Worm (Caenorhabditis elegans) whole organism, L2 larva: ENCODE results near the gene pfd-2.

Experiments
- C34F6.9 ChIP-seq: fragments of 150-350 bp; optimal IDR thresholded peaks from 2 replicates; lab custom pipeline; 2014; ENCODE audit warnings: missing biosample characterization, missing genetic modification characterization
- F13H6.1 ChIP-seq: sonication (generic microtip); optimal IDR thresholded peaks from 2 replicates; lab custom pipeline; 2016; ENCODE audit warnings: missing genetic modification characterization, missing compliant biosample characterization
- R02D3.7 ChIP-seq: fragments of 150-350 bp; optimal IDR thresholded peaks from 2 replicates; lab custom pipeline; 2014; ENCODE audit warnings: missing biosample characterization, missing genetic modification characterization
- Y55F3AM.14 ChIP-seq: fragments of 200-800 bp; sonication (Bioruptor generic); optimal IDR thresholded peaks from 2 replicates; lab custom pipeline; 2018; ENCODE audit warnings: mild to moderate bottlenecking, missing genetic modification characterization, missing compliant biosample characterization
- ZK546.5 ChIP-seq: sonication (generic microtip); optimal IDR thresholded peaks from 2 replicates; lab custom pipeline; 2017; ENCODE audit warnings: missing biosample characterization, missing genetic modification characterization
- ama-1 ChIP-seq: fragments of 150-350 bp; optimal IDR thresholded peaks from 2 replicates; lab custom pipeline; 2018; ENCODE audit warnings: inconsistent platforms
- blmp-1 ChIP-seq: sonication (generic microtip); optimal IDR thresholded peaks from 2 replicates; lab custom pipeline; 2017; ENCODE audit warnings: missing genetic modification characterization, mild to moderate bottlenecking, missing compliant biosample characterization, antibody characterized with exemption, moderate library complexity; ENCODE audit not compliant: insufficient read depth
- ceh-16 ChIP-seq: fragments of 150-350 bp; optimal IDR thresholded peaks from 2 replicates; lab custom pipeline; 2014; ENCODE audit warnings: missing biosample characterization, missing genetic modification characterization
- ceh-82 ChIP-seq: fragments of 150-350 bp; optimal IDR thresholded peaks from 2 replicates; lab custom pipeline; 2014; ENCODE audit warnings: missing biosample characterization, missing genetic modification characterization
- crh-2 ChIP-seq: sonication (generic microtip); optimal IDR thresholded peaks from 2 replicates; lab custom pipeline; 2017; ENCODE audit warnings: missing biosample characterization, missing genetic modification characterization
- elt-3 ChIP-seq: sonication (generic microtip); optimal IDR thresholded peaks from 2 replicates; lab custom pipeline; 2017; ENCODE audit warnings: missing biosample characterization, missing genetic modification characterization
- fos-1 ChIP-seq: fragments of 150-350 bp; optimal IDR thresholded peaks from 2 replicates; lab custom pipeline; 2014; ENCODE audit warnings: missing biosample characterization, missing genetic modification characterization
- gmeb-1 ChIP-seq: fragments of 150-350 bp; optimal IDR thresholded peaks from 2 replicates; lab custom pipeline; 2014; ENCODE audit warnings: missing biosample characterization, missing genetic modification characterization
- lin-11 ChIP-seq: fragments of 150-350 bp; sonication (generic microtip); optimal IDR thresholded peaks from 2 replicates; lab custom pipeline; 2014; ENCODE audit warnings: missing biosample characterization, missing genetic modification characterization, inconsistent platforms, mixed read lengths
- lin-13 ChIP-seq: fragments of 150-350 bp; optimal IDR thresholded peaks from 2 replicates; lab custom pipeline; 2014; ENCODE audit warnings: missing biosample characterization, missing genetic modification reagents, missing genetic modification characterization
- lsy-2 ChIP-seq, 2 experiments: fragments of 150-350 bp in 1 of 2; sonication (generic microtip) in 1 of 2; optimal IDR thresholded peaks; 2 replicates each; lab custom pipeline; 2014 to 2017; ENCODE audit warnings: missing biosample characterization in 2 of 2, missing genetic modification characterization in 2 of 2
- mdl-1 ChIP-seq, 2 experiments: fragments of 150-350 bp in 1 of 2; sonication (generic microtip) in 1 of 2; optimal IDR thresholded peaks; 2 replicates each; lab custom pipeline; 2017; ENCODE audit warnings: missing biosample characterization in 2 of 2, missing genetic modification characterization in 2 of 2
- nhr-10 ChIP-seq: sonication (generic microtip); optimal IDR thresholded peaks from 2 replicates; lab custom pipeline; 2017; ENCODE audit warnings: missing biosample characterization, missing genetic modification characterization
- nhr-12 ChIP-seq: fragments of 150-350 bp; optimal IDR thresholded peaks from 2 replicates; lab custom pipeline; 2014; ENCODE audit warnings: missing biosample characterization, missing genetic modification characterization
- nhr-129 ChIP-seq: fragments of 150-350 bp; optimal IDR thresholded peaks from 2 replicates; lab custom pipeline; 2014; ENCODE audit warnings: missing biosample characterization, missing genetic modification characterization
- nhr-23 ChIP-seq: fragments of 150-350 bp; optimal IDR thresholded peaks from 2 replicates; lab custom pipeline; 2014; ENCODE audit warnings: missing biosample characterization, missing genetic modification reagents, missing genetic modification characterization
- nhr-25 ChIP-seq: fragments of 150-350 bp; sonication (generic microtip); optimal IDR thresholded peaks from 3 replicates; lab custom pipeline; 2014; ENCODE audit warnings: missing biosample characterization, missing genetic modification characterization
- nhr-77 ChIP-seq: fragments of 150-350 bp; optimal IDR thresholded peaks from 2 replicates; lab custom pipeline; 2014; ENCODE audit warnings: missing biosample characterization, missing genetic modification characterization
- peb-1 ChIP-seq: fragments of 150-350 bp; optimal IDR thresholded peaks from 2 replicates; lab custom pipeline; 2014; ENCODE audit warnings: missing biosample characterization, missing genetic modification characterization
- sem-4 ChIP-seq: fragments of 150-350 bp; optimal IDR thresholded peaks from 2 replicates; lab custom pipeline; 2014; ENCODE audit warnings: missing biosample characterization, missing genetic modification reagents, missing genetic modification characterization
- skn-1 ChIP-seq: sonication (generic microtip); optimal IDR thresholded peaks from 2 replicates; lab custom pipeline; 2017; ENCODE audit warnings: missing biosample characterization, missing genetic modification characterization
- sma-3 ChIP-seq: sonication (generic microtip); optimal IDR thresholded peaks from 2 replicates; lab custom pipeline; 2016; ENCODE audit warnings: missing genetic modification reagents, missing genetic modification characterization, missing compliant biosample characterization
- sma-9 ChIP-seq, 2 experiments: fragments of 150-350 bp in 1 of 2; sonication (generic microtip) in 1 of 2; optimal IDR thresholded peaks; 2 replicates each; lab custom pipeline; 2014 to 2016; ENCODE audit warnings: missing genetic modification characterization in 2 of 2, mild to moderate bottlenecking in 1 of 2, missing biosample characterization in 1 of 2, missing compliant biosample characterization in 1 of 2, missing genetic modification reagents in 1 of 2, moderate library complexity in 1 of 2
- unc-39 ChIP-seq: fragments of 150-350 bp; optimal IDR thresholded peaks from 2 replicates; lab custom pipeline; 2014; ENCODE audit warnings: missing biosample characterization, missing genetic modification characterization
- ztf-11 ChIP-seq: sonication (generic microtip); optimal IDR thresholded peaks from 2 replicates; lab custom pipeline; 2017; ENCODE audit warnings: missing biosample characterization, missing genetic modification characterization
- ztf-4 ChIP-seq: fragments of 150-350 bp; optimal IDR thresholded peaks from 2 replicates; lab custom pipeline; 2014; ENCODE audit warnings: missing biosample characterization, missing genetic modification characterization

The pfd-2 gene

DNA sequence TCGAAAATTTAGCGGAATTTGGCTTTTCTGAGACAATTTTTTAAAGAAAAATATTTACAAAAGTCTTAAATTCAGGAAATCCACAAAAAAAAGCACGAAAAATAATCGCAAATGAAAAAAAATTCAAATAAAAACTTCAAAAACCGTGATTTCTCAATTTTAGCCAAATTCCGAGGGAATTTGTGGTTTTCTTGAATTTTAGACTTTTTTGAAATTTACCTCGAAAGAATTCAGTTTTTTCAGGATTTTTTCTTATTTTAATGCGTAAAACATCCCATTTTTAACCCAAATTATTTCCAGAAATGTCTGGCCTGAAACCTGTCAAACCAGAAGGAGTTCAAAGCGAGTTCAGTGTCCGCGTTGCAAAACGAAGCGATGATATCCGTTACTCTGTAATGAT lies 25.2 kb upstream of the pfd-2 start, which contains the start of gene gtf-2F1:
Gene gtf-2F1 (plus strand): TSS at position 301 of the 400 bp plus-strand sequence.
- TF ChIP-seq fos-1 (tag; lab: Kevin White, UChicago): no peak
- no peak for TF ChIP-seq peb-1 (tag; lab: Kevin White, UChicago)
- TF ChIP-seq nhr-77 (tag; lab: Kevin White, UChicago): no peak
- no peak for TF ChIP-seq ceh-82 (tag; lab: Kevin White, UChicago)
- TF ChIP-seq blmp-1 (tag; lab: Kevin White, UChicago): no peak
- no peak for TF ChIP-seq unc-39
- TF ChIP-seq mdl-1 (tag; optimal IDR thresholded peaks at IDR 0.05; lab: Kevin White, UChicago): no peak
- no peak for TF ChIP-seq sem-4 (tag; lab: Kevin White, UChicago)
- no peak for TF ChIP-seq lin-11 (tag; lab: Kevin White, UChicago)
- TF ChIP-seq sma-3: no peak
- no peak for TF ChIP-seq gmeb-1
- no peak for TF ChIP-seq ZK546.5 (tag; lab: Kevin White, UChicago)

ce11 chrII:4306921-4307630 lies 19.4 kb upstream of the pfd-2 start, which contains the start of gene Y52E8A.3:
TSS of gene Y52E8A.3 (minus strand) at chrII:4306971.
- TF ChIP-seq mdl-1 (tag; optimal IDR thresholded peaks at IDR 0.05; lab: Kevin White, UChicago): no peak
- TF ChIP-seq elt-3: no peak
- TF ChIP-seq lin-13 (GFP tag; lab: Kevin White, UChicago): no peak
- TF ChIP-seq Y55F3AM.14 (GFP tag; lab: Kevin White, UChicago): no peak
- no peak for TF ChIP-seq nhr-12 (tag; lab: Kevin White, UChicago)
- no peak for TF ChIP-seq crh-2 (tag; lab: Kevin White, UChicago)
- no peak for TF ChIP-seq ztf-11
- no peak for TF ChIP-seq fos-1 (tag; lab: Kevin White, UChicago)
- no peak for TF ChIP-seq nhr-23 (tag; lab: Kevin White, UChicago)
- TF ChIP-seq ztf-4: no peak
- TF ChIP-seq ceh-16: no peak

DNA sequence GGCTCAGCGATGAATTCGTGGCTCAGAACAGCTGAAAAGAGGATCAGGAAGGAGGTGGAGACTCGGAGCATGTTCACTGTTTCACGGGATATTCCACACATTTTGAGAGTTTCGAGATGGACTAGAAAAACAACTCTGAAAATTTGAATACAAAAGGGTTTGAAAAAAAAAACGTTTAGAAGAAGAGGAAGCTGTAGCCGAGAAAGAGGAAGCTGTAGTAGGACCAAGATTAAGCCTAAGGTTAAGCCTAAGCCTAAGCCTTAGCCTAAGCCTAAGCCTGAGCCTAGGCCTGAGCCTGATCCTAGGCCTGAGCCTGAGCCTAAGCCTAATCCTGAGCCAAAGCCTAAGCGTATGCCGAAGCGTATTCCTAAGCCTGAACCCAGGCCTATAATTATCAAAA lies 14.4 kb upstream of the pfd-2 start, which contains the start of gene plep-1:
Gene plep-1 (minus strand): TSS at position 101 of the 400 bp plus-strand sequence.
- TF ChIP-seq Y55F3AM.14 (GFP tag; lab: Kevin White, UChicago): no peak
- TF ChIP-seq, all 48 proteins: peak for 0

DNA sequence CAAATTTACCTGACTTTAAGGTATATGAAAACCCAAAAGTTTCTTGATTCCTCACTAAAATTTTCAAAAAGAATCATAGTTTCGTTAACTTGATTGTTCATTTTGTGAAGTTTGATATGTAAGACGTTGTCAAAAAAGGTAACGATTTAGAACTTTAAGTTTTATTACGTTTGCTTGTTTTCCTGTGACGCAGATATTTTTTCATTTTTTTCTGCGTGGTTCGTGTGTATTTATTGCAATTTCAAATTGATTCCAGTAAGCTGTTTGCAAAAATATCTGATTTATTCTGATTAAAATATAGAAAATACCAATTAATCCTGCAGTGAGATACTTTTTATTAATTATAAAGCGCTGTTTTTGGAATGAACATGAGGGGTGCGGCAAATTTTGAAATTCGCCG lies 10.5 kb upstream of the pfd-2 start, which contains the start of gene srw-40:
Gene srw-40 (minus strand): TSS at position 101 of the 400 bp plus-strand sequence.
- TF ChIP-seq lsy-2 (tag; optimal IDR thresholded peaks at IDR 0.05; lab: Kevin White, UChicago): no peak
- TF ChIP-seq skn-1 (tag; lab: Kevin White, UChicago): no peak
- no peak for TF ChIP-seq nhr-77 (tag; lab: Kevin White, UChicago)
- no peak for TF ChIP-seq R02D3.7 (tag; lab: Kevin White, UChicago)
- TF ChIP-seq sma-9 (GFP tag; optimal IDR thresholded peaks at IDR 0.05; lab: Kevin White, UChicago): no peak
- no peak for TF ChIP-seq sma-9 (tag; optimal IDR thresholded peaks at IDR 0.05; lab: Kevin White, UChicago)
- TF ChIP-seq sem-4 (tag; lab: Kevin White, UChicago): no peak
- TF ChIP-seq, all 48 proteins: peak for 0

- no peak for TF ChIP-seq nhr-77 (tag; lab: Kevin White, UChicago)
- TF ChIP-seq F13H6.1 (tag; lab: Kevin White, UChicago): no peak
- TF ChIP-seq nhr-25 (tag; lab: Kevin White, UChicago): no peak
- TF ChIP-seq nhr-10 (tag; lab: Kevin White, UChicago): no peak
- TF ChIP-seq ama-1 (lab: Kevin White, UChicago): no peak
- TF ChIP-seq ceh-16: no peak
- no peak for TF ChIP-seq nhr-23 (tag; lab: Kevin White, UChicago)
- TF ChIP-seq sma-3: no peak
- no peak for TF ChIP-seq sma-9 (GFP tag; optimal IDR thresholded peaks at IDR 0.05; lab: Kevin White, UChicago)
- TF ChIP-seq sma-9 (tag; optimal IDR thresholded peaks at IDR 0.05; lab: Kevin White, UChicago): no peak
- no peak for TF ChIP-seq nhr-129
- TF ChIP-seq C34F6.9 (tag; lab: Kevin White, UChicago): no peak
These were observed 6.9 kb upstream of the pfd-2 start, which contains the start of gene Y52E8A.6 for ce11 chrII:4319537-4320019. TSS of gene Y52E8A.6 (minus strand) at chrII:4319969.
